Fruit fly (Drosophila melanogaster) whole organism, larva: Measurements from ENCODE around the gene Ugt302C1.

Experiments used
- noc ChIP-seq: fragments of 200-800 bp; sonication (Bioruptor generic); optimal IDR thresholded peaks from 3 replicates; lab custom pipeline; 2019; ENCODE audit warnings: missing biosample characterization, mild to moderate bottlenecking, missing genetic modification characterization, moderate library complexity

Ugt302C1 gene

DNA sequence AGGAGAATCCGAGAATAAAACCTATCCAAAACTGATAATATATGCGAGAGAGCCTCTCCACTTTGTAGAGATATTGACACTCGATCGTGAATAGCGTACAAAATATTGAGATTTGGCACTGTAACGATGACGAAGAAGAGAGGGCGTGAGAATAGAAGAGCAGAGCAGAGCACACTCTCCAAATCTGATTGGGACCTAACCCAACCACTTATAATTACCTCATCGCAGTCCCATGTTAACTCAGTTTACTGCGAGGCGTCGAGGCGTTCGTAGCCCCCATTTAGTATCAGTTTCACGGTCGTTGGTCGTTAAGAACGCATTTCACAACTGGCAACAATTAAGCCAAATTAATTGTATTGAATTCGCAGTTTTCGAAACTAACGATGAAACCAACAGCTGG lies at the start of gene Ugt302C1:
Gene Ugt302C1, plus strand, starts transcription at position 241 of the 400 bp plus-strand sequence.
- TF ChIP-seq noc (tag; lab: Kevin White, UChicago) = peak; percentile 1

- TF ChIP-seq noc (tag; lab: Kevin White, UChicago) = no peak
These were observed 41.3 kb upstream of the Ugt302C1 start, which contains the start of gene SdhCL for dm6 chr3R:11115606-11116005. Gene SdhCL (minus strand): TSS chr3R:11115706.

dm6 chr3R:11126383-11126782 lies 30.5 kb upstream of the Ugt302C1 start:
- TF ChIP-seq noc (tag; lab: Kevin White, UChicago) = peak; percentile 25

dm6 chr3R:11128116-11128626 lies 28.7 kb upstream of the Ugt302C1 start, which contains the start of gene Ugt35C1:
Gene Ugt35C1 (minus strand): TSS chr3R:11128328.
- no peak for TF ChIP-seq noc (tag; lab: Kevin White, UChicago)

dm6 chr3R:11136877-11137276 lies 20.0 kb upstream of the Ugt302C1 start, which contains the start of gene mAcon2:
Gene mAcon2 (plus strand): TSS chr3R:11137177.
- no peak for TF ChIP-seq noc (tag; lab: Kevin White, UChicago)

dm6 chr3R:11145135-11145534 lies 11.8 kb upstream of the Ugt302C1 start, which contains the start of gene CheA86a:
Gene CheA86a (minus strand): TSS chr3R:11145235.
- no peak for TF ChIP-seq noc (tag; lab: Kevin White, UChicago)

- TF ChIP-seq noc (tag; lab: Kevin White, UChicago) = no peak
These were observed 3.1 kb upstream of the Ugt302C1 start, which contains the start of gene Ugt302K1 for dm6 chr3R:11153799-11154273. Gene Ugt302K1 (minus strand): TSS chr3R:11153849.

DNA sequence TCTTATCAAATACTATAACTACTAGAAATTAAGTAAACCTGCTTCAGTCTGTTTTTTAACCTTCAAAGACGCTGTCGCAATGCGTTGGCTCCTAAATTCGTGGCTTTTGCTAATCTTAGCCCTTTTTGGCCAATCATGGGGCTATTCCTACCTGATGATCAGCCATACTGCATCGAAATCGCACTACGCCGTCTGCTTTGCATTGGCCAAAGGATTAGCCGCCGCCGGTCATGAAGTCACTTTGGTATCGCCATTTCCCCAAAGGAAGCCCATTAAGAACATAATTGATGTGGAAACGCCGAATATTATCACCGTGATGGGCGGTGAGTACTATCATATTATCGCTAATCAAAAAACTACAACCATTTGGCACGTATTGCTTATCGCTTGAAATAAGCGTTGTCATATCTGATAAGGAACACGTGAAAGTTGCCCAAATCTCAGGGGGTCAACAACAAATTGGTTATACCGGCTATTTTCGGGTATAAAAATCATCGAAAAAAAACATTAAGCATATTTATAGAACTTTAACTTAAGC lies 2.3 kb upstream of the Ugt302C1 start, which contains the start of gene Ugt302E1:
Gene Ugt302E1, plus strand, starts transcription at position 51 of the 538 bp plus-strand sequence.
- no peak for TF ChIP-seq noc (tag; lab: Kevin White, UChicago)

DNA sequence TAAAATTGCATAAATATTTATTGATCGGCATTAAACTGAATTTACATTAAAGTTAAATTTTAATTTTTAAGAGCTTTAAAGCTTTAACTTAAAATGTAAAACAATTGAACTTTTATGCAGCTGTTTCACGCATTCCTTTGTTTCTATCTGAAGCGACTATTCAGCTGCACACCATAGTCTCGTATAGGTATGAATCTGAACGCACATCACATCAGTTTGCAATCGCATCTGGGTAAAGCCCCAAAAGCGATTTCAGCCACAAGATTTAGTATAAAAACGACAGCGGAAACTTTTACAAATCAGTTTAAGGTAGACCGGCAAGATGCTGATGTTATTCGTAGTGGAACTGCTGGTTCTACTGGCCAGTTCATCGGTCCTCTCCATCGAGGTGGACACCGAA lies 4.0 kb downstream of the Ugt302C1 start, which contains the start of gene CG4757:
Gene CG4757, plus strand, starts transcription at position 301 of the 400 bp plus-strand sequence.
- TF ChIP-seq noc (tag; lab: Kevin White, UChicago) = no peak

DNA sequence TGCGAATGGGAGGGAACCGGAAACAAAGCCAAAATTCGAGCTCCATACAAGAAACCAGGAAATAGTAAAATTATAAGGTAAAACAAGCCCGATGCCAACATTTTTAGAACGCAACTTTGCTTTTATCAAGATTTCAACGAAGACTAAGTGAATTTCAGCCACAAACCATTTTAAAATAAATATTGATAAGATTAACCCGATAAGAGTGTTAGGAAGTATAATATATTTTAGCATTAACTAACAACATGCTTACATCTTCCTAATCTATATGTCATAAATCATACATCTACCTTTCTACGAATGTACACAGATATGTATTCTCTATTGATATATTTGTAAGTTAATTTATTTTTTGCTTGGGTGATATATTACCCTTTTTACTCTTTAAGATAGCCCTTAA lies 9.1 kb downstream of the Ugt302C1 start, which contains the start of gene Ugt35E1:
Gene Ugt35E1, minus strand, starts transcription at position 101 of the 400 bp plus-strand sequence.
- TF ChIP-seq noc (tag; lab: Kevin White, UChicago) = no peak

- no peak for TF ChIP-seq noc (tag; lab: Kevin White, UChicago)
These were observed 11.1 kb downstream of the Ugt302C1 start, which contains the start of gene Ugt35E2 for dm6 chr3R:11167931-11168465. Gene Ugt35E2 (minus strand): TSS chr3R:11167981.

- TF ChIP-seq noc (tag; lab: Kevin White, UChicago) = no peak
These were observed 13.2 kb downstream of the Ugt302C1 start, which contains the start of gene Ugt35B1 for dm6 chr3R:11170146-11170545. Gene Ugt35B1 (minus strand): TSS chr3R:11170246.

DNA sequence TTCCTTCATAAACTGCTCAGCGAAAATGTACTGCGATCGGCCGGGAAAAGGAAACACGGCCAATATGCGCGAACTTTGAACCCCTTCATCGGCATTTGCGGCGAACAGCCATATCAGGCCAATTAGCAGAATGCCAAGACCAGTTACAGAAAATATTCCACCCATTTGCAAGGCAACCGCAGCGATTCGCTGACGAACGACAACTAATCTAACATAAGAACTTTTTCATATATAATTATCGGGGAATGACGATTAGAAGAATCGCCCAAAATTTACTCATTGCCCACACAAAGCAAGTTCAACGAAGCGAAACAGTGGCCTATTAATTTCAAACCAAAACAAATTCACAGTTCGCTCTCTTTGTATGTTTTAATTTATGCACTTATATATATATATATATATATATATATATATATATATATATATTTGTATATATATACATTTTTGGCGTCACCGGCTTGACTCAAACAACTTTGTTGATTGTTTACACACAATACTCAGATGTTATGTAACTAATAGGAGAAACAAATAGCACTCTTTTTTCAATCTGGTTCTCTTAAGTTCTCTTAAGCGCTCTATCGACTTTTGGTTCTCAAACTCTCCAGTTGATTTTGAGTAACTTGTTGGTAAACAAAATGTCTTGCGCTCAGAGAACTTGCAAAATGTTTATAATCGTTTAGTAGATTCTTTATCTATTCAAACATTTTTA lies 15.7 kb downstream of the Ugt302C1 start, which contains the start of gene Ugt35A1:
Gene Ugt35A1, minus strand, starts transcription at position 205 of the 709 bp plus-strand sequence.
- TF ChIP-seq noc (tag; lab: Kevin White, UChicago) = no peak

DNA sequence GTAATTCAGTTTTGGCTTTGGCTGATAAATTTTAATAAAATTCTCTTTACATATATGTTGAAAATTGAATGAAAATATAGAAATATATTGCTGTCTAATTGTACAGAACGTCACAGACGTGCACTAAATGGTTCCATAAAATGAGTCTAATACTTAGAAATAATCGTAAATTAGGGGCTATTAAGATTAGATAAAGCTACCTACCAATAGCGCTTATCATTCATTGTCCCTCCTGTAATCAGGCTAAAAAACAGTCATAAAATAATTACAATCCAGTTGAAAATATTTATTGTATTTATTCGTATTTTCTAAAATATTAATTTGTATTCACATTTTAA lies 16.2 kb downstream of the Ugt302C1 start:
- TF ChIP-seq noc (tag; lab: Kevin White, UChicago) = peak; percentile 37

DNA sequence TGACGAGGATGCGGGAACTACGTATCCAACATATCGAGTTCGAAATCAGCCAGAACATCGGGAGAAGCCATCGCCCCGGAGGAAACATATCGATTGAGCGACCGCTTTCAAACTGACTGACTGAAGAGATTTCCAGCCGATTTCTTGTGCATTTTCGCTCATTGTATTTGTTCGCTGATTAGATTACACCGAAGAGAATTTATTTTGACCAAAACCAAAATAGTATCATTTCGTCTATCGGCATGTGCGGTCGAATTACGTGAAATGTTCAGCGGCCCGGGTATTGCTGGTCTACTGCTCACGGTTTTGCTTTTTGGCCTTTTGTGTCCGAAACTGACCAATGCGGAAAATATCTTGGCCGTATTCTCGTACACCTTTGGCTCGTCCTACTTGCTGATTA lies 18.4 kb downstream of the Ugt302C1 start, which contains the start of the genes Ugt304A1 and Ugt303A1:
Gene Ugt304A1, minus strand, starts transcription at position 101 of the 400 bp plus-strand sequence.
Gene Ugt303A1, plus strand, starts transcription at position 222 of the 400 bp plus-strand sequence.
- no peak for TF ChIP-seq noc (tag; lab: Kevin White, UChicago)
